Fruit fly (Drosophila melanogaster) Kc167 (cell line): ENCODE results near the gene CG17648.

Source experiments
- Myc ChIP-seq: fragments of >200 bp; optimal IDR thresholded peaks from 2 replicates; lab custom pipeline; 2017; ENCODE audit warnings: missing external identifiers
- Sin3A ChIP-seq: fragments of >200 bp; optimal IDR thresholded peaks from 2 replicates; lab custom pipeline; 2018; ENCODE audit warnings: missing external identifiers
- h ChIP-seq: fragments of >200 bp; optimal IDR thresholded peaks from 3 replicates; lab custom pipeline; 2018; ENCODE audit warnings: missing external identifiers
- insv ChIP-seq: fragments of >200 bp; optimal IDR thresholded peaks from 3 replicates; lab custom pipeline; 2018; ENCODE audit warnings: missing external identifiers
- psq ChIP-seq: fragments of >200 bp; optimal IDR thresholded peaks from 2 replicates; lab custom pipeline; 2017; ENCODE audit warnings: missing external identifiers
- ttk ChIP-seq: sonication (Bioruptor generic); optimal IDR thresholded peaks from 2 replicates; lab custom pipeline; 2017; ENCODE audit warnings: missing external identifiers

Gene CG17648

dm6 chr2L:1723937-1724591, 28.0 kb upstream of the CG17648 start, which contains the start of gene Rim2:
Gene Rim2 (minus strand): TSS chr2L:1724388.
- TF ChIP-seq ttk (lab: Kevin White, UChicago) (no peak), insv (lab: Kevin White, UChicago) (no peak), h (lab: Kevin White, UChicago) (no peak), Sin3A (lab: Kevin White, UChicago) (no peak), psq (lab: Kevin White, UChicago) (no peak), Myc (lab: Kevin White, UChicago) (no peak)

- TF ChIP-seq Sin3A (lab: Kevin White, UChicago) (no peak), ttk (lab: Kevin White, UChicago) (no peak), insv (lab: Kevin White, UChicago) (no peak), h (lab: Kevin White, UChicago) (no peak), psq (lab: Kevin White, UChicago) (no peak), Myc (lab: Kevin White, UChicago) (no peak)
Measured at dm6 chr2L:1724592-1724940, 27.5 kb upstream of the CG17648 start.

DNA sequence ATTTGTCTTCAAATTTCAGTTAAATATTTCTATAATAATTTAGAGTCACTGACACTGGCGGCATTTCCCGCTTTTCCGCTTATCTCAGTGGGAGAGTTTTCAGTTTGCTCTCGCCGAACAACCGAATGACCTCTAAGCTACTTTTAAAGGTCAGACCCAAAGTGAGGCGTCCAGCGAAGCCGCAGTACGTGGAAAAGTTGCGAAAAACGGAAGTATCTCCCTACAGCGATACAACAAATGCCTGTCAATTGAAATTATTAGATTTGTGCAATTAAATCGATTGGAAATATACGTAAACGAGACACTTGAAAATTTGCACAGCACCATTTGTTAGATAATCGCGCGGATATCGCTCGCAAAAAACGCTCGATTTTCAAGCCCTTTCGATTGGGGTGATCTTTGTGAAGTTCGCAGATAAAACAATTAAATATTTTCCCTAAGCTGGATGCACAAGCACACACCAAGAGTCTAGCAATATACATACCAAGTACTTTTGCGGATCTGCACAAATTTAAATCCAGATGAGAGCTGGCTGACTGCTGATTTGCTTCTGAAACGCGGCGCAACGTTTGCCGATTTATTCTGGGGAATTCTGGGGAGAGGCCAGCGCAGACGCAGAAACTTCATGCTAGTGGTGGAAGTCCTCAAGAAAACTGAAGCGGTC, 24.8 kb upstream of the CG17648 start:
- TF ChIP-seq insv (lab: Kevin White, UChicago) = no peak
- no peak for TF ChIP-seq h (lab: Kevin White, UChicago)
- no peak for TF ChIP-seq ttk (lab: Kevin White, UChicago)
- no peak for TF ChIP-seq Sin3A (lab: Kevin White, UChicago)
- no peak for TF ChIP-seq Myc (lab: Kevin White, UChicago)
- no peak for TF ChIP-seq psq (lab: Kevin White, UChicago)

DNA sequence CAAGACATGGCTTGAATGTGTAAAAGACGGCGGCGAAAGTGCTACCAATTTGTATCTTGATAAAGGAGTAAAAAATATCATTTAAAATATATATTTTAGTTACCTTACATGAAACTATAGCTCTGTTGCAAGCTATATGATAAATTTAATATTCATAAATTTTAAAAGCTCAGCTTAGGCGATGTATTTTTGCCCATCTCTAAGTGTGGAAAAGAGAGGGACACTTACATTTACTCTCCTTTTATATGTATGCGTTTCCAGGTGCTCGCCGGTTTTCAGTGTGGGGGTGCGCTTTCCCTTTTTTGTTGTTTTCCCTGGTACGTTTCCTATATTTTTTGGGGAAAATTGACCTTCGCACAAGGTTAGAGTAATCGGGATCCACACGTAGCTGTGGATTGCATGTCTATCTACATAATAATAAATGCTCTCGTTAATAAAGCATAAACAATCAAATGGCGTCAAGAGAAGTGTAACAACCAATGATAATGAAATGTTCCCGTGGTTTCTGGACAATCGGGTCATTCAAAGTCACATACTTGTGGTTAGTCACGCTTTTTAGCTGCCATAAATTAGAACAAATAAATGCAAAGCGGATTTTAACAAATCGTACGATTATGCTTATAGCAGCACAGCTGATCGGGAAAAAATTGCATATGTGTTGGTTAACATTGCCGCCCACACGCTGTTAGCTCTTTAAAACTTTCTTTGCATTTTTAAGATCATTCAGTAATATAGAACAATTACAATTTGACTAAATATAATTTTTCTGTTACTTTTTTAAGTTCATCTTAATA, 24.1 kb upstream of the CG17648 start:
- no peak for TF ChIP-seq h (lab: Kevin White, UChicago)

DNA sequence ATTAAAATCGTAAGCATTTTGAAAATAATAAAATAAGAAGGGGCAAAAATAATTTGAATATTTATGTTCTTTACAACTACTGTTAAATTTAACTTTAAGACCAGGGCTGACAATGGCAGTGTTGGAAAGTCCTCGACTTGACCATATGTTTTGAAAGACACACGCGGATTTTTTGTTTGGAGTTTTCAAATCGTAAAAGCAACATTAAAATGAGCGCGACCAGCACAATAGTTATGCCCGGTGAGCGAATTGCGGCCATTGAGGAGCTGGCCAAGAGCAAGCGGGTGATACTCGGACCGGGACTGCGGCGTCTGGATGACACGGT, 23.5 kb upstream of the CG17648 start, which contains the start of gene Rrp40:
TSS of gene Rrp40 (plus strand) at position 113 of the 325 bp plus-strand sequence.
- TF ChIP-seq psq (lab: Kevin White, UChicago) = no peak
- TF ChIP-seq Myc (lab: Kevin White, UChicago) = no peak
- no peak for TF ChIP-seq h (lab: Kevin White, UChicago)
- no peak for TF ChIP-seq Sin3A (lab: Kevin White, UChicago)
- no peak for TF ChIP-seq insv (lab: Kevin White, UChicago)
- TF ChIP-seq ttk (lab: Kevin White, UChicago) = no peak

- TF ChIP-seq psq (lab: Kevin White, UChicago) = no peak
- no peak for TF ChIP-seq Myc (lab: Kevin White, UChicago)
- TF ChIP-seq Sin3A (lab: Kevin White, UChicago) = no peak
- no peak for TF ChIP-seq insv (lab: Kevin White, UChicago)
- no peak for TF ChIP-seq h (lab: Kevin White, UChicago)
- no peak for TF ChIP-seq ttk (lab: Kevin White, UChicago)
Measured at dm6 chr2L:1729607-1730011, 22.5 kb upstream of the CG17648 start, which contains the start of the genes Eno and CG31937. Gene Eno (minus strand): TSS chr2L:1729636. Gene CG31937 (plus strand): TSS chr2L:1729887.

dm6 chr2L:1730914-1731313, 21.2 kb upstream of the CG17648 start:
- TF ChIP-seq ttk (lab: Kevin White, UChicago) = no peak
- TF ChIP-seq psq (lab: Kevin White, UChicago) = no peak
- TF ChIP-seq insv (lab: Kevin White, UChicago) = no peak
- no peak for TF ChIP-seq h (lab: Kevin White, UChicago)
- TF ChIP-seq Sin3A (lab: Kevin White, UChicago) = no peak
- TF ChIP-seq Myc (lab: Kevin White, UChicago) = no peak

DNA sequence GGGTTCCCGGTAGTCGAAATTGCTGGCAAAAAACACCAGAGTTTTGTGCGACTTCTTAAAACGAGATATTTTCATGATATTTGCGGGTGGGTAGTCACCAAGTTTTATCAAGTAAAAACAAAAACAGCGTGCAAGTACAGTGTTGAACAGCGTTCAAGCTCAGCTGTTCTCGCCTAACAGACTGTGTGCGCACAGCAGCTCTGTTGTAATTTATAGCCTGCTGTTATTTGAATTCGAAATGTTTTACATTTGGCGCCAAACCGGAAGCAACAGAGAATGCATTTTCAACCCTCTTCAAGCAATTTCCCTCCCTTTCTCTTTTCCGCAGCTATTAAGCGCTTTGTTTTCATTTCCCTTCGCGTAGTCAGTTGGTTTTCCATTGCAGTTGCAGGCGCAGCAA, 19.9 kb upstream of the CG17648 start, which contains the start of the genes CG17652 and CG17646:
TSS of gene CG17652 (minus strand) at position 168 of the 400 bp plus-strand sequence.
TSS of gene CG17646 (plus strand) at position 336 of the 400 bp plus-strand sequence.
- TF ChIP-seq insv (lab: Kevin White, UChicago) (no peak), Sin3A (lab: Kevin White, UChicago) (no peak), Myc (lab: Kevin White, UChicago) (no peak), psq (lab: Kevin White, UChicago) (no peak), ttk (lab: Kevin White, UChicago) (no peak), h (lab: Kevin White, UChicago) (no peak)

- TF ChIP-seq insv (lab: Kevin White, UChicago) (no peak), Myc (lab: Kevin White, UChicago) (no peak), ttk (lab: Kevin White, UChicago) (no peak), h (lab: Kevin White, UChicago) (no peak), psq (lab: Kevin White, UChicago) (no peak), Sin3A (lab: Kevin White, UChicago) (no peak)
Measured at dm6 chr2L:1733155-1733813, 18.8 kb upstream of the CG17648 start.

DNA sequence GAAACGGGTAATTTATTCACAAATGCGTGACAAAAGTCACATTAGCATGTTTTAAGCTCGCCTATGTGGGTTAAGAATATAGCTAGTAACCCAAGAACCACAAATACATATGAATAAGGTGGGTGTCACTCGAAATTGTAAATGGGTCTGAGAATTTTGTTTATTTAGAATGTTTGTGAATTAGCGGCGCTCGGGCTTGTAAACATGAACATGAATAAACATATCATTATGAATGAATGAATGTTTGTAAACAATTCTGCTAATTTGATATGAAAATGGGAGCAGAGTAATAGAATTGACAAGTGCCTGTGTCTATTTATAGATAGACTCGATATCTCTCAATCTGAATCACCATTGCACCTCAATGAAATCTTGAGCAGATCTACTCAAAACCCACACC, 17.0 kb upstream of the CG17648 start:
- TF ChIP-seq Myc (lab: Kevin White, UChicago) = no peak
